Worm (Caenorhabditis elegans): ENCODE results near the gene emc-5.

emc-5 gene

DNA sequence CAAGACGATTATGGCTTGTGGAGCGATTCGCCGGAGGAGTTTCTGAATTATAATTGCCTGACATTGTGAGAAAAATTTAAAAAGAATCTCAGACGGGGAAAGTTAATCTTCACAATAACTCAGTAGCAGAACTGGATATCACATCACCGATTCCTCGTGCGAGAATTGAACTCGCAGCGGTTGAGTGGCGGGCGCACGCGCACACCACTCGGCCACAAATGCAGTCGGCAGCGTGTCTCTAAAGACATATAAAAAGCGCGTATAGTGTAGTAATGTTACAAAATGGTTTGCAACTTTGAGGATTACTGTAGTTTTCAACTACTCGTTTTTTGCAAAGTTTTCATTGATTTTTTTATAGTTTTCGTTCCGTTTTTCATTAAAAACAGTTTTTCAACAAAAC, 12.0 kb upstream of the emc-5 start:
- TF ChIP-seq php-3 (GFP tag; IDR thresholded peaks at IDR 0.05), result peak; percentile 79
- TF ChIP-seq nhr-6 (tag; optimal IDR thresholded peaks at IDR 0.05), result no peak
- TF ChIP-seq ztf-7 (tag; optimal IDR thresholded peaks at IDR 0.05), result no peak
- no peak for TF ChIP-seq tag-97 (GFP tag; IDR thresholded peaks at IDR 0.05)
- TF ChIP-seq dmd-9 (GFP tag; IDR thresholded peaks at IDR 0.05), result peak; percentile 93
- TF ChIP-seq ceh-28 (tag; optimal IDR thresholded peaks at IDR 0.05), result no peak
- TF ChIP-seq spr-1 (tag; optimal IDR thresholded peaks at IDR 0.05), result peak; percentile 89
- peak; percentile 49 for TF ChIP-seq cey-2 (tag; optimal IDR thresholded peaks at IDR 0.05; ENCODE audit: borderline replicate concordance, insufficient read depth)
- TF ChIP-seq ceh-62 (tag; optimal IDR thresholded peaks at IDR 0.05), result no peak
- peak; percentile 73 for TF ChIP-seq lin-13 (GFP tag; optimal IDR thresholded peaks at IDR 0.05)
- peak; percentile 80 for TF ChIP-seq F49E8.2 (tag; optimal IDR thresholded peaks at IDR 0.05; ENCODE audit: borderline replicate concordance)
- peak; percentile 84 for TF ChIP-seq gei-8 (GFP tag; optimal IDR thresholded peaks at IDR 0.05)
- TF ChIP-seq rbr-2 (tag; optimal IDR thresholded peaks at IDR 0.05), result peak; percentile 87
- no peak for TF ChIP-seq aly-2 (tag; optimal IDR thresholded peaks at IDR 0.05)
- no peak for TF ChIP-seq skn-1 (tag; optimal IDR thresholded peaks at IDR 0.05)
- TF ChIP-seq lin-39 (tag; optimal IDR thresholded peaks at IDR 0.05), result no peak
- TF ChIP-seq Y75B8A.6 (GFP tag; IDR thresholded peaks at IDR 0.05), result peak; percentile 87
- TF ChIP-seq F26F4.8 (GFP tag; conservative IDR thresholded peaks at IDR 0.05), result peak; percentile 99
- peak; percentile 75 for TF ChIP-seq mxl-2 (GFP tag; conservative IDR thresholded peaks at IDR 0.05)
- TF ChIP-seq ceh-82 (tag; optimal IDR thresholded peaks at IDR 0.05), result no peak
- TF ChIP-seq dve-1 (tag; optimal IDR thresholded peaks at IDR 0.05; ENCODE audit: insufficient read depth), result peak; percentile 78
- TF ChIP-seq duxl-1 (tag; optimal IDR thresholded peaks at IDR 0.05; ENCODE audit: poor library complexity), result peak; percentile 72
- TF ChIP-seq lsy-2 (tag; optimal IDR thresholded peaks at IDR 0.05), result peak in 1 of 2 experiments; percentile 87
- TF ChIP-seq snpc-1.2 (GFP tag; IDR thresholded peaks at IDR 0.05), result peak; percentile 92
- TF ChIP-seq nhr-42 (GFP tag; IDR thresholded peaks at IDR 0.05), result peak; percentile 84
- TF ChIP-seq lin-29 (GFP tag; IDR thresholded peaks at IDR 0.05), result peak; percentile 84
- TF ChIP-seq F37D6.2 (tag; optimal IDR thresholded peaks at IDR 0.05), result peak; percentile 72
- TF ChIP-seq lin-38 (GFP tag; IDR thresholded peaks at IDR 0.05), result peak; percentile 88
- peak; percentile 94 for TF ChIP-seq madf-9 (GFP tag; conservative IDR thresholded peaks at IDR 0.05)
- TF ChIP-seq egl-43 (GFP tag; IDR thresholded peaks at IDR 0.05), result peak; percentile 99
- TF ChIP-seq ctbp-1 (GFP tag; IDR thresholded peaks at IDR 0.05), result peak; percentile 95
- TF ChIP-seq tra-1 (GFP tag; IDR thresholded peaks at IDR 0.05), result peak; percentile 93
- TF ChIP-seq zag-1 (tag; optimal IDR thresholded peaks at IDR 0.05), result no peak
- TF ChIP-seq Y5F2A.4 (GFP tag; optimal IDR thresholded peaks at IDR 0.05), result peak; percentile 95
- TF ChIP-seq daf-19 (GFP tag; conservative IDR thresholded peaks at IDR 0.05), result peak; percentile 97
- TF ChIP-seq egl-27 (tag; optimal IDR thresholded peaks at IDR 0.05), result no peak
- no peak for TF ChIP-seq ces-1 (GFP tag; optimal IDR thresholded peaks at IDR 0.05)
- TF ChIP-seq zip-11 (GFP tag; IDR thresholded peaks at IDR 0.05), result peak; percentile 91
- peak; percentile 75 for TF ChIP-seq nhr-102 (tag; optimal IDR thresholded peaks at IDR 0.05)
- peak; percentile 34 for TF ChIP-seq fkh-10 (GFP tag; optimal IDR thresholded peaks at IDR 0.05)
- TF ChIP-seq attf-4 (tag; optimal IDR thresholded peaks at IDR 0.05), result no peak
- peak; percentile 15 for TF ChIP-seq R02D3.7 (tag; optimal IDR thresholded peaks at IDR 0.05)
- no peak for TF ChIP-seq ama-1 (optimal IDR thresholded peaks at IDR 0.05)
- TF ChIP-seq Y48G9A.11 (GFP tag; IDR thresholded peaks at IDR 0.05), result peak; percentile 78
- no peak for TF ChIP-seq fos-1 (tag; optimal IDR thresholded peaks at IDR 0.05)
- peak; percentile 92 for TF ChIP-seq ceh-20 (GFP tag; IDR thresholded peaks at IDR 0.05)
- peak; percentile 85 for TF ChIP-seq unc-130 (GFP tag; optimal IDR thresholded peaks at IDR 0.05)
- TF ChIP-seq nhr-28 (tag; optimal IDR thresholded peaks at IDR 0.05), result no peak
- TF ChIP-seq pha-4 (GFP tag; IDR thresholded peaks at IDR 0.05), result peak; percentile 96
- no peak for TF ChIP-seq pha-4 (tag; optimal IDR thresholded peaks at IDR 0.05)
- no peak for TF ChIP-seq T20F7.1 (GFP tag; optimal IDR thresholded peaks at IDR 0.05)
- TF ChIP-seq zfp-2 (tag; optimal IDR thresholded peaks at IDR 0.05), result peak; percentile 70
